Worm (Caenorhabditis elegans) whole organism, L1 larva: Measurements from ENCODE around the gene C33D9.13.

ENCODE experiments used
- C04F5.9 ChIP-seq: sonication (generic microtip); optimal IDR thresholded peaks from 2 replicates; lab custom pipeline; 2016; ENCODE audit warnings: missing genetic modification characterization, missing compliant biosample characterization
- C16A3.4 ChIP-seq: fragments of 150-350 bp; optimal IDR thresholded peaks from 2 replicates; lab custom pipeline; 2014; ENCODE audit warnings: missing biosample characterization, missing genetic modification characterization
- aha-1 ChIP-seq: fragments of 150-350 bp; optimal IDR thresholded peaks from 2 replicates; lab custom pipeline; 2014; ENCODE audit warnings: missing biosample characterization, missing genetic modification characterization
- ama-1 ChIP-seq: fragments of 150-350 bp; optimal IDR thresholded peaks from 2 replicates; lab custom pipeline; 2014
- blmp-1 ChIP-seq: fragments of 150-350 bp; optimal IDR thresholded peaks from 2 replicates; lab custom pipeline; 2014; ENCODE audit warnings: missing biosample characterization, missing genetic modification characterization
- dpl-1 ChIP-seq, 3 experiments: fragments of 150-350 bp in 2 of 3; sonication (generic microtip) in 1 of 3; optimal IDR thresholded peaks; 2 replicates each; lab custom pipeline; 2014 to 2017; ENCODE audit warnings: missing biosample characterization in 3 of 3, missing genetic modification characterization in 3 of 3, missing genetic modification reagents in 3 of 3
- efl-1 ChIP-seq, 4 experiments: fragments of 150-350 bp; optimal IDR thresholded peaks in 3 of 4; peaks in 1 of 4; 1 replicate in 1 of 4; 2 replicates in 3 of 4; lab custom pipeline; 2014; ENCODE audit warnings: missing biosample characterization in 2 of 4, missing genetic modification characterization in 2 of 4, missing genetic modification reagents in 2 of 4
- egl-13 ChIP-seq: sonication (generic microtip); optimal IDR thresholded peaks from 2 replicates; lab custom pipeline; 2016; ENCODE audit warnings: missing genotype, missing genetic modification reagents, missing genetic modification characterization, missing compliant biosample characterization
- egl-27 ChIP-seq, 2 experiments: fragments of 150-350 bp in 1 of 2; sonication (generic microtip); optimal IDR thresholded peaks; 3 replicates each; lab custom pipeline; 2017 to 2018; ENCODE audit warnings: missing biosample characterization in 2 of 2, missing genetic modification characterization in 2 of 2, missing genetic modification reagents in 2 of 2
- elt-2 ChIP-seq: sonication (generic microtip); optimal IDR thresholded peaks from 2 replicates; lab custom pipeline; 2016; ENCODE audit warnings: missing genetic modification characterization, mild to moderate bottlenecking, inconsistent platforms, missing compliant biosample characterization, missing genetic modification reagents
- elt-3 ChIP-seq, 6 experiments: fragments of 150-350 bp in 1 of 6; sonication (generic microtip); optimal IDR thresholded peaks; 2 replicates each; lab custom pipeline; 2017 to 2018; ENCODE audit warnings: missing biosample characterization in 6 of 6, missing genetic modification characterization in 6 of 6, inconsistent platforms in 1 of 6
- fkh-4 ChIP-seq: sonication (generic microtip); optimal IDR thresholded peaks from 2 replicates; lab custom pipeline; 2016; ENCODE audit warnings: missing compliant biosample characterization, missing genetic modification characterization, borderline replicate concordance
- fos-1 ChIP-seq: fragments of 150-350 bp; optimal IDR thresholded peaks from 2 replicates; lab custom pipeline; 2014; ENCODE audit warnings: missing biosample characterization, missing genetic modification characterization
- grh-1 ChIP-seq: fragments of 200-800 bp; sonication (Bioruptor generic); IDR thresholded peaks from 2 replicates; pipeline ENCODE4 v1.3.6; 2022; ENCODE audit warnings: missing genetic modification reagents, missing genetic modification characterization, missing compliant biosample characterization
- isw-1 ChIP-seq: fragments of 200-800 bp; sonication (Bioruptor generic); IDR thresholded peaks from 2 replicates; pipeline ENCODE4 v1.3.6; 2022; ENCODE audit warnings: missing genetic modification characterization, missing compliant biosample characterization
- jun-1 ChIP-seq: fragments of 150-350 bp; optimal IDR thresholded peaks from 2 replicates; lab custom pipeline; 2014; ENCODE audit warnings: missing biosample characterization, missing genetic modification reagents, missing genetic modification characterization
- lin-14 ChIP-seq: fragments of 200-800 bp; sonication (Bioruptor generic); optimal IDR thresholded peaks from 2 replicates; lab custom pipeline; 2018; ENCODE audit warnings: mild to moderate bottlenecking, missing genetic modification characterization, moderate library complexity, missing compliant biosample characterization
- mab-9 ChIP-seq: fragments of 200-800 bp; sonication (Bioruptor generic); IDR thresholded peaks from 2 replicates; pipeline ENCODE4 v1.3.6; 2022; ENCODE audit warnings: missing genetic modification reagents, missing genetic modification characterization, missing compliant biosample characterization
- mef-2 ChIP-seq: fragments of 150-350 bp; optimal IDR thresholded peaks from 2 replicates; lab custom pipeline; 2014; ENCODE audit warnings: missing biosample characterization, missing genetic modification characterization
- mep-1 ChIP-seq: fragments of 150-350 bp; optimal IDR thresholded peaks from 2 replicates; lab custom pipeline; 2014; ENCODE audit warnings: missing biosample characterization, missing genetic modification characterization
- nhr-237 ChIP-seq: fragments of 150-350 bp; optimal IDR thresholded peaks from 2 replicates; lab custom pipeline; 2014; ENCODE audit warnings: missing biosample characterization, missing genetic modification characterization
- nhr-28 ChIP-seq: fragments of 150-350 bp; optimal IDR thresholded peaks from 2 replicates; lab custom pipeline; 2014; ENCODE audit warnings: missing biosample characterization, missing genetic modification characterization
- nhr-76 ChIP-seq: sonication (generic microtip); optimal IDR thresholded peaks from 2 replicates; lab custom pipeline; 2017; ENCODE audit warnings: missing biosample characterization, missing genetic modification characterization
- nhr-77 ChIP-seq: fragments of 150-350 bp; optimal IDR thresholded peaks from 2 replicates; lab custom pipeline; 2014; ENCODE audit warnings: missing biosample characterization, missing genetic modification characterization
- nhr-84 ChIP-seq: sonication (generic microtip); optimal IDR thresholded peaks from 2 replicates; lab custom pipeline; 2017; ENCODE audit warnings: missing biosample characterization, missing genetic modification characterization
- nhr-85 ChIP-seq: sonication (generic microtip); peaks from one replicate; lab custom pipeline; 2016; ENCODE audit warnings: missing genetic modification characterization, inconsistent platforms, missing compliant biosample characterization
- sup-37 ChIP-seq: fragments of 200-800 bp; sonication (Bioruptor generic); optimal IDR thresholded peaks from 2 replicates; lab custom pipeline; 2018; ENCODE audit warnings: mild to moderate bottlenecking, missing genetic modification characterization, missing compliant biosample characterization
- swsn-7 ChIP-seq: sonication (generic microtip); optimal IDR thresholded peaks from 2 replicates; lab custom pipeline; 2016; ENCODE audit warnings: missing genetic modification characterization, missing compliant biosample characterization
- tbx-2 ChIP-seq: sonication (generic microtip); optimal IDR thresholded peaks from 2 replicates; lab custom pipeline; 2016; ENCODE audit warnings: missing genetic modification characterization, missing compliant biosample characterization
- unc-130 ChIP-seq: fragments of 150-350 bp; optimal IDR thresholded peaks from 2 replicates; lab custom pipeline; 2017; ENCODE audit warnings: missing biosample characterization, missing genetic modification characterization, inconsistent platforms
- unc-86 ChIP-seq: sonication (generic microtip); optimal IDR thresholded peaks from 2 replicates; lab custom pipeline; 2016; ENCODE audit warnings: missing genetic modification characterization, missing compliant biosample characterization
- ztf-11 ChIP-seq, 2 experiments: sonication (generic microtip); optimal IDR thresholded peaks; 2 replicates each; lab custom pipeline; 2016 to 2017; ENCODE audit warnings: missing genetic modification characterization in 2 of 2, missing biosample characterization in 1 of 2, missing compliant biosample characterization in 1 of 2
- ztf-4 ChIP-seq: fragments of 150-350 bp; optimal IDR thresholded peaks from 2 replicates; lab custom pipeline; 2014; ENCODE audit warnings: missing biosample characterization, missing genetic modification characterization

C33D9.13 gene

ce11 chrIV:8794895-8795665 lies 10.0 kb upstream of the C33D9.13 start (continued):
- TF ChIP-seq jun-1 (tag; lab: Kevin White, UChicago) (peak; percentile 50), ztf-4 (tag; lab: Kevin White, UChicago) (peak; percentile 17), nhr-85 (tag; lab: Kevin White, UChicago) (peak; percentile 92), nhr-76 (no peak), C16A3.4 (tag; lab: Kevin White, UChicago) (no peak), egl-27 (tag; optimal IDR thresholded peaks at IDR 0.05; lab: Kevin White, UChicago) (peak in 1 of 2 experiments; percentile 26), elt-3 (tag; optimal IDR thresholded peaks at IDR 0.05; lab: Kevin White, UChicago) (peak in 2 of 6 experiments; percentile 10 to 53), ztf-11 (tag; optimal IDR thresholded peaks at IDR 0.05; lab: Kevin White, UChicago) (peak in 1 of 2 experiments; percentile 24), swsn-7 (tag; lab: Kevin White, UChicago) (peak; percentile 24), grh-1 (GFP tag; lab: Robert Waterston, UW) (no peak), mep-1 (tag; lab: Kevin White, UChicago) (peak; percentile 38), aha-1 (tag; lab: Kevin White, UChicago) (no peak), unc-130 (tag; lab: Kevin White, UChicago) (no peak), efl-1 (optimal IDR thresholded peaks at IDR 0.05; lab: Kevin White, UChicago) (peak in 1 of 2 experiments; percentile 43), efl-1 (GFP tag; optimal IDR thresholded peaks at IDR 0.05 in 1 of 2; lab: Kevin White, UChicago) (peak in 1 of 2 experiments; percentile 85), tbx-2 (tag; lab: Kevin White, UChicago) (peak; percentile 59), elt-2 (tag; lab: Kevin White, UChicago) (peak; percentile 16), mab-9 (no peak), blmp-1 (peak; percentile 60), dpl-1 (GFP tag; optimal IDR thresholded peaks at IDR 0.05; lab: Kevin White, UChicago) (peak in 1 of 3 experiments; percentile 11), nhr-237 (tag; lab: Kevin White, UChicago) (no peak)
- TF ChIP-seq, all 84 proteins: peak for 31

DNA sequence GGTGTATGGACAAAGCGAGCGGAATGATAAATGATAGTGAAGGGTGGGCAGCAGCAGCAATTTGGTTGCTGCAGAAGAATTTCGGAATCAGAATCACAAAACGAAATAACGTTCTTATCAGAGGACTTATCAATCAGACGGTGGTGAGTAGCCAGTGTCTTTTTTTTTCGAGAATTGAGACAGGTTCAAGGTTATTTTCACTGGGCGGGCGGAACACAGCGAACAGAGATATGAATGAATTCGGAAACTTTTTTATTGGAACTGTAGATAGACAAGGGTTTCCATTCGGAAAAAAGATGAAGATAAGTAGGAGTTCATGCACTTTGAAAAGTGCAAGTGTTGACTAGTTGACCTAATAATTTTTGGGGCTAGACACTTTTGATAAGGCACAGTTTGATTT lies 8.1 kb upstream of the C33D9.13 start:
- TF ChIP-seq blmp-1, result peak; percentile 71
- TF ChIP-seq fkh-4 (tag; lab: Kevin White, UChicago), result no peak
- TF ChIP-seq egl-13 (tag; lab: Kevin White, UChicago), result no peak
- no peak for TF ChIP-seq nhr-77 (tag; lab: Kevin White, UChicago)
- no peak for TF ChIP-seq C04F5.9 (tag; lab: Kevin White, UChicago)
- TF ChIP-seq elt-3 (tag; optimal IDR thresholded peaks at IDR 0.05; lab: Kevin White, UChicago), result peak in 4 of 6 experiments; percentile 36 to 87 (median 82)
- TF ChIP-seq isw-1 (GFP tag; lab: Robert Waterston, UW), result no peak
- no peak for TF ChIP-seq nhr-84
- peak; percentile 56 for TF ChIP-seq lin-14 (GFP tag; lab: Kevin White, UChicago)
- no peak for TF ChIP-seq efl-1 (optimal IDR thresholded peaks at IDR 0.05; lab: Kevin White, UChicago)
- TF ChIP-seq efl-1 (GFP tag; optimal IDR thresholded peaks at IDR 0.05 in 1 of 2; lab: Kevin White, UChicago), result peak in 1 of 2 experiments; percentile 17
- TF ChIP-seq sup-37 (GFP tag; lab: Kevin White, UChicago), result no peak

DNA sequence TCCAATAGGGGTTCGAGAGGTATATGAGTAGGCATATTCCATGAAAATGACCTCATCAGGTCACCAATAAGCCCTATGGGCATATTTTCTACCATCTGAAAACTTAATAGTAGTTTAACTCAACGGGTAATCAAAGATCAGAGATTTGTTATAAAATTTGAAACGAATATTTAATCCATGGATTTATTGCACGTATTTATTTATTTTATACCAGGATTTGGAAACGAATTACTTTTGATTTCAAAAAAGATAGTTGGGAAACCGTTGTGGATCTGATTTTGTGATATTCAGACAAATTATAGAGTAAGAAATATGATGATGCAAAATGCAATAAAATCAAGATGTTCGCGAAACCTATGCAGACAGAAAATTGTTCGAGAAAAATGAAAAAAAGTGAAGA lies 7.7 kb upstream of the C33D9.13 start, which contains the start of gene C33D9.3:
TSS of gene C33D9.3 (minus strand) at position 101 of the 400 bp plus-strand sequence.
- no peak for TF ChIP-seq swsn-7 (tag; lab: Kevin White, UChicago)
- no peak for TF ChIP-seq fos-1 (tag; lab: Kevin White, UChicago)
- no peak for TF ChIP-seq ama-1 (lab: Kevin White, UChicago)
- TF ChIP-seq mep-1 (tag; lab: Kevin White, UChicago), result no peak
- no peak for TF ChIP-seq unc-86 (tag; lab: Kevin White, UChicago)
- TF ChIP-seq grh-1 (GFP tag; lab: Robert Waterston, UW), result no peak
- no peak for TF ChIP-seq mef-2 (tag; lab: Kevin White, UChicago)
- no peak for TF ChIP-seq efl-1 (optimal IDR thresholded peaks at IDR 0.05; lab: Kevin White, UChicago)
- no peak for TF ChIP-seq efl-1 (GFP tag; optimal IDR thresholded peaks at IDR 0.05 in 1 of 2; lab: Kevin White, UChicago)
- TF ChIP-seq nhr-85 (tag; lab: Kevin White, UChicago), result no peak

DNA sequence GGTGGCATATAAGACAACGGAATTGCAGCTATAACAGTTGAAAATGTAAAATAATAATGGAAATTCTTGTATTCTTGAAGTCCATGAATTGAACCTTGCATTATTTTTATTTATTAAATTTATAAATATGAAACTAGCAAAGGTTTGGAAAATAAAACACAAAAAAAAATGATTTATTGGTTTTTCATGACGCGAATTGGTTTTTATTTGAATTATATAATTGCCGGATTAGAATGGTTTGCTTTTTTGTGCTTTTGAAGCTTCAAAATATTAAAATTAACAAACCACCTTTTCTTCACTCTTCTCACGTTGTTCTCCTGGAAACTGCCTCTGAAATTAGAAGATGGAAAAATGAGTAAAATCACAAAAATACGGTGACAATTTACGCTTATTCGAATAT lies 5.1 kb upstream of the C33D9.13 start, which contains the start of gene sru-35:
TSS of gene sru-35 (minus strand) at position 101 of the 400 bp plus-strand sequence.
- TF ChIP-seq nhr-28, result no peak
